Fruit fly (Drosophila melanogaster) whole organism, embryonic: ENCODE measurements around the gene Cyp1.

Source experiments
- B-H2 ChIP-seq: fragments of 200-800 bp; sonication (Bioruptor generic); optimal IDR thresholded peaks from 2 replicates; lab custom pipeline; 2018; ENCODE audit warnings: missing biosample characterization, mild to moderate bottlenecking, missing genetic modification characterization
- BEAF-32 ChIP-seq: fragments of 200-800 bp; sonication (Bioruptor generic); optimal IDR thresholded peaks from 3 replicates; lab custom pipeline; 2017; ENCODE audit warnings: missing biosample characterization, missing genetic modification characterization, mild to moderate bottlenecking, moderate library complexity, missing genetic modification reagents
- CG10267 ChIP-seq: fragments of 200-800 bp; sonication (Bioruptor generic); optimal IDR thresholded peaks from 2 replicates; lab custom pipeline; 2018; ENCODE audit warnings: missing biosample characterization, mild to moderate bottlenecking, missing genetic modification characterization, moderate library complexity
- CG10979 ChIP-seq: fragments of 200-800 bp; sonication (Bioruptor generic); optimal IDR thresholded peaks from 2 replicates; lab custom pipeline; 2018; ENCODE audit warnings: missing biosample characterization, mild to moderate bottlenecking, missing genetic modification characterization, moderate library complexity
- CG12219 ChIP-seq: fragments of 200-800 bp; sonication (Bioruptor generic); optimal IDR thresholded peaks from 3 replicates; lab custom pipeline; 2018; ENCODE audit warnings: missing biosample characterization, mild to moderate bottlenecking, missing genetic modification characterization
- CG12769 ChIP-seq: fragments of 200-800 bp; sonication (Bioruptor generic); optimal IDR thresholded peaks from 2 replicates; lab custom pipeline; 2019; ENCODE audit warnings: missing biosample characterization, mild to moderate bottlenecking, missing genetic modification characterization, moderate library complexity
- CG13624 ChIP-seq: fragments of 200-800 bp; sonication (Bioruptor generic); optimal IDR thresholded peaks from 2 replicates; lab custom pipeline; 2016; ENCODE audit warnings: missing biosample characterization, missing genetic modification characterization
- CG14710 ChIP-seq: fragments of 200-800 bp; sonication (Bioruptor generic); optimal IDR thresholded peaks from 3 replicates; lab custom pipeline; 2019; ENCODE audit warnings: missing biosample characterization, mild to moderate bottlenecking, missing genetic modification characterization, moderate library complexity
- CG1603 ChIP-seq: fragments of 200-800 bp; sonication (Bioruptor generic); optimal IDR thresholded peaks from 2 replicates; lab custom pipeline; 2019; ENCODE audit warnings: missing biosample characterization, mild to moderate bottlenecking, missing genetic modification characterization, moderate library complexity
- CG1647 ChIP-seq: fragments of 200-800 bp; sonication (Bioruptor generic); optimal IDR thresholded peaks from 3 replicates; lab custom pipeline; 2016; ENCODE audit warnings: missing biosample characterization, missing genetic modification characterization
- CG16815 ChIP-seq: fragments of 200-800 bp; sonication (Bioruptor generic); optimal IDR thresholded peaks from 3 replicates; lab custom pipeline; 2017; ENCODE audit warnings: missing biosample characterization, mild to moderate bottlenecking, missing genetic modification characterization
- CG17186 ChIP-seq: fragments of 200-800 bp; sonication (Bioruptor generic); optimal IDR thresholded peaks from 3 replicates; lab custom pipeline; 2017; ENCODE audit warnings: missing biosample characterization, missing genetic modification reagents, missing genetic modification characterization
- CG18262 ChIP-seq: fragments of 200-800 bp; optimal IDR thresholded peaks from 3 replicates; lab custom pipeline; 2019; ENCODE audit warnings: missing biosample characterization, mild to moderate bottlenecking, missing genetic modification characterization, moderate library complexity
- CG33213 ChIP-seq: fragments of 200-800 bp; sonication (Bioruptor generic); optimal IDR thresholded peaks from 3 replicates; lab custom pipeline; 2016; ENCODE audit warnings: missing biosample characterization, missing genetic modification characterization
- CG34224 ChIP-seq: fragments of 200-800 bp; sonication (Bioruptor generic); IDR thresholded peaks from 3 replicates; pipeline ENCODE4 v1.3.6; 2022; ENCODE audit warnings: missing biosample characterization, missing genetic modification characterization; ENCODE audit not compliant: partially characterized antibody
- CG3995 ChIP-seq: fragments of 200-800 bp; sonication (Bioruptor generic); optimal IDR thresholded peaks from 3 replicates; lab custom pipeline; 2016; ENCODE audit warnings: missing biosample characterization, missing genetic modification characterization
- CG6791 ChIP-seq: fragments of 200-800 bp; sonication (Bioruptor generic); IDR thresholded peaks from 3 replicates; pipeline ENCODE4 v1.3.6; 2022; ENCODE audit warnings: missing biosample characterization, missing genetic modification characterization; ENCODE audit not compliant: partially characterized antibody
- CG7556 ChIP-seq: fragments of 200-800 bp; sonication (Bioruptor generic); optimal IDR thresholded peaks from 2 replicates; lab custom pipeline; 2017; ENCODE audit warnings: missing biosample characterization, mild to moderate bottlenecking, missing genetic modification characterization
- CG7745 ChIP-seq: fragments of 200-800 bp; sonication (Bioruptor generic); optimal IDR thresholded peaks from 2 replicates; lab custom pipeline; 2018; ENCODE audit warnings: missing biosample characterization, mild to moderate bottlenecking, missing genetic modification characterization, moderate library complexity
- CG8924 ChIP-seq: fragments of 200-800 bp; optimal IDR thresholded peaks from 3 replicates; lab custom pipeline; 2019; ENCODE audit warnings: missing biosample characterization, mild to moderate bottlenecking, missing genetic modification characterization, moderate library complexity
- HLH54F ChIP-seq: fragments of 200-800 bp; sonication (Bioruptor generic); optimal IDR thresholded peaks from 3 replicates; lab custom pipeline; 2016; ENCODE audit warnings: missing biosample characterization, missing genetic modification characterization
- HmgZ ChIP-seq: fragments of 200-800 bp; sonication (Bioruptor generic); optimal IDR thresholded peaks from 2 replicates; lab custom pipeline; 2018; ENCODE audit warnings: missing biosample characterization, mild to moderate bottlenecking, missing genetic modification characterization
- Lpt ChIP-seq: fragments of >200 bp; optimal IDR thresholded peaks from 2 replicates; lab custom pipeline; 2018; ENCODE audit warnings: missing biosample characterization, missing genetic modification characterization
- NFAT ChIP-seq: fragments of 200-800 bp; sonication (Bioruptor generic); IDR thresholded peaks from 2 replicates; pipeline ENCODE4 v1.3.6; 2022; ENCODE audit warnings: missing biosample characterization, missing genetic modification characterization
- Neu2 ChIP-seq: fragments of 200-800 bp; sonication (Bioruptor generic); optimal IDR thresholded peaks from 3 replicates; lab custom pipeline; 2016; ENCODE audit warnings: missing biosample characterization, missing genetic modification characterization, borderline replicate concordance
- Ravus ChIP-seq: fragments of 200-800 bp; sonication (Bioruptor generic); IDR thresholded peaks from 2 replicates; pipeline ENCODE4 v1.3.6; 2022; ENCODE audit warnings: missing biosample characterization, missing genetic modification characterization
- Rfx ChIP-seq: fragments of 200-800 bp; sonication (Bioruptor generic); IDR thresholded peaks from 2 replicates; pipeline ENCODE4 v1.3.6; 2022; ENCODE audit warnings: missing biosample characterization, missing genetic modification characterization
- Sin3A ChIP-seq: fragments of >200 bp; optimal IDR thresholded peaks from 2 replicates; lab custom pipeline; 2018
- TFAM ChIP-seq: fragments of 200-800 bp; sonication (Bioruptor generic); optimal IDR thresholded peaks from 2 replicates; lab custom pipeline; 2017; ENCODE audit warnings: missing biosample characterization, missing genetic modification characterization, inconsistent platforms
- YL-1 ChIP-seq: fragments of 200-800 bp; sonication (Bioruptor generic); optimal IDR thresholded peaks from 3 replicates; lab custom pipeline; 2017; ENCODE audit warnings: missing biosample characterization, mild to moderate bottlenecking, missing genetic modification characterization
- aop ChIP-seq: fragments of 200-800 bp; sonication (Bioruptor generic); IDR thresholded peaks from 2 replicates; pipeline ENCODE4 v1.3.6; 2022; ENCODE audit warnings: missing biosample characterization, missing genetic modification characterization
- ara ChIP-seq: fragments of 200-800 bp; sonication (Bioruptor generic); IDR thresholded peaks from 2 replicates; pipeline ENCODE4 v1.3.6; 2022; ENCODE audit warnings: missing biosample characterization, missing genetic modification characterization
- ase ChIP-seq: fragments of 200-800 bp; sonication (Bioruptor generic); IDR thresholded peaks from 3 replicates; pipeline ENCODE4 v1.3.6; 2022; ENCODE audit warnings: missing biosample characterization, missing genetic modification characterization
- bowl ChIP-seq: fragments of 200-800 bp; sonication (Bioruptor generic); IDR thresholded peaks from 2 replicates; pipeline ENCODE4 v1.3.6; 2022; ENCODE audit warnings: missing biosample characterization, missing genetic modification characterization
- cg ChIP-seq: fragments of 200-800 bp; sonication (Bioruptor generic); optimal IDR thresholded peaks from 3 replicates; lab custom pipeline; 2019; ENCODE audit warnings: missing biosample characterization, mild to moderate bottlenecking, missing genetic modification characterization, moderate library complexity
- chif ChIP-seq, 2 experiments: fragments of 200-800 bp; sonication (Bioruptor generic); optimal IDR thresholded peaks; 3 replicates each; lab custom pipeline; 2016; ENCODE audit warnings: missing biosample characterization in 2 of 2, missing genetic modification characterization in 2 of 2
- dmrt11E ChIP-seq: fragments of 200-800 bp; sonication (Bioruptor generic); optimal IDR thresholded peaks from 3 replicates; lab custom pipeline; 2018; ENCODE audit warnings: missing biosample characterization, mild to moderate bottlenecking, missing genetic modification characterization, moderate library complexity
- fd3F ChIP-seq: fragments of 200-800 bp; sonication (Bioruptor generic); optimal IDR thresholded peaks from 2 replicates; lab custom pipeline; 2018; ENCODE audit warnings: missing biosample characterization, mild to moderate bottlenecking, missing genetic modification characterization, moderate library complexity
- insv ChIP-seq, 2 experiments: fragments of 200-800 bp; sonication (Bioruptor generic); optimal IDR thresholded peaks; 3 replicates each; lab custom pipeline; 2016 to 2018; ENCODE audit warnings: missing biosample characterization in 2 of 2, missing genetic modification characterization in 2 of 2
- kay ChIP-seq: fragments of 200-800 bp; sonication (Bioruptor generic); optimal IDR thresholded peaks from 2 replicates; lab custom pipeline; 2016; ENCODE audit warnings: missing biosample characterization, missing genetic modification characterization
- mld ChIP-seq: fragments of 200-800 bp; sonication (Bioruptor generic); IDR thresholded peaks from 3 replicates; pipeline ENCODE4 v1.3.6; 2022; ENCODE audit warnings: missing biosample characterization, missing genetic modification characterization; ENCODE audit not compliant: partially characterized antibody
- nerfin-2 ChIP-seq: fragments of 200-800 bp; sonication (Bioruptor generic); IDR thresholded peaks from 2 replicates; pipeline ENCODE4 v1.3.6; 2022; ENCODE audit warnings: missing biosample characterization, missing genetic modification characterization; ENCODE audit not compliant: partially characterized antibody
- pnt ChIP-seq: fragments of 200-800 bp; sonication (Bioruptor generic); optimal IDR thresholded peaks from 3 replicates; lab custom pipeline; 2016; ENCODE audit warnings: missing biosample characterization, missing genetic modification characterization
- row ChIP-seq: fragments of 200-800 bp; sonication (Bioruptor generic); IDR thresholded peaks from 3 replicates; pipeline ENCODE4 v1.3.6; 2022; ENCODE audit warnings: missing biosample characterization, missing genetic modification characterization
- sens ChIP-seq: fragments of 200-800 bp; sonication (Bioruptor generic); peaks from one replicate; lab custom pipeline; 2016; ENCODE audit warnings: missing biosample characterization, missing genetic modification characterization
- shn ChIP-seq: fragments of 200-800 bp; sonication (Bioruptor generic); optimal IDR thresholded peaks from 3 replicates; lab custom pipeline; 2016; ENCODE audit warnings: missing biosample characterization, missing genetic modification characterization
- sna ChIP-seq: fragments of 200-800 bp; sonication (Bioruptor generic); IDR thresholded peaks from 2 replicates; pipeline ENCODE4 v1.3.6; 2022; ENCODE audit warnings: missing biosample characterization, missing genetic modification characterization; ENCODE audit not compliant: partially characterized antibody
- tin ChIP-seq: fragments of 200-800 bp; sonication (Bioruptor generic); optimal IDR thresholded peaks from 3 replicates; lab custom pipeline; 2016; ENCODE audit warnings: missing biosample characterization, missing genetic modification characterization
- tna ChIP-seq: fragments of 200-800 bp; sonication (Bioruptor generic); IDR thresholded peaks from 2 replicates; pipeline ENCODE4 v1.3.6; 2022; ENCODE audit warnings: missing biosample characterization, missing genetic modification characterization; ENCODE audit not compliant: partially characterized antibody
- unc-4 ChIP-seq: fragments of 200-800 bp; sonication (Bioruptor generic); IDR thresholded peaks from 2 replicates; pipeline ENCODE4 v1.3.6; 2022; ENCODE audit warnings: missing biosample characterization, missing genetic modification characterization; ENCODE audit not compliant: partially characterized antibody
- zen ChIP-seq: fragments of 200-800 bp; sonication (Bioruptor generic); optimal IDR thresholded peaks from 3 replicates; lab custom pipeline; 2018; ENCODE audit warnings: missing biosample characterization, mild to moderate bottlenecking, missing genetic modification characterization, moderate library complexity

The Cyp1 gene

dm6 chrX:16323063-16323462, 2.9 kb upstream of the Cyp1 start, which contains the start of the genes CG9917 and CG32579 (continued):
- TF ChIP-seq kay (GFP tag; lab: Kevin White, UChicago), result no peak
- peak; percentile 5 for TF ChIP-seq CG14710
- TF ChIP-seq row, result peak; percentile 47; the same call in 1 of the 3 replicates
- peak; percentile 45 for TF ChIP-seq CG12769 (tag; lab: Kevin White, UChicago)
- TF ChIP-seq ara (GFP tag; lab: Robert Waterston, UW), result no peak
- TF ChIP-seq CG6791 (GFP tag; lab: Robert Waterston, UW), result peak; percentile 86
- TF ChIP-seq sens (GFP tag; lab: Kevin White, UChicago), result peak; percentile 72
- TF ChIP-seq CG7745 (tag; lab: Kevin White, UChicago), result peak; percentile 100
- TF ChIP-seq mld (GFP tag; lab: Robert Waterston, UW), result peak; percentile 71; the same call in 2 of the 3 replicates
- TF ChIP-seq dmrt11E, result no peak
- no peak for TF ChIP-seq ase (GFP tag; lab: Robert Waterston, UW)
- TF ChIP-seq YL-1 (GFP tag; lab: Kevin White, UChicago), result peak; percentile 19
- TF ChIP-seq CG10979, result no peak
- TF ChIP-seq tna (GFP tag; lab: Robert Waterston, UW), result peak; percentile 60; the same call in 1 of the 2 replicates
- no peak for TF ChIP-seq chif (GFP tag; optimal IDR thresholded peaks at IDR 0.05; lab: Kevin White, UChicago)
- peak; percentile 7 for TF ChIP-seq B-H2 (GFP tag; lab: Kevin White, UChicago)
- TF ChIP-seq HmgZ (tag; lab: Kevin White, UChicago), result peak; percentile 67
- TF ChIP-seq Lpt, result no peak
- TF ChIP-seq CG8924, result no peak
- TF ChIP-seq Rfx (GFP tag; lab: Robert Waterston, UW), result peak; percentile 38; the same call in 1 of the 2 replicates
- TF ChIP-seq CG13624 (GFP tag; lab: Kevin White, UChicago), result no peak
- TF ChIP-seq tin (GFP tag; lab: Kevin White, UChicago), result no peak
- TF ChIP-seq CG18262 (tag; lab: Kevin White, UChicago), result no peak
- TF ChIP-seq aop, result no peak
- peak; percentile 32 for TF ChIP-seq Sin3A (lab: Kevin White, UChicago)
- peak; percentile 81 for TF ChIP-seq CG34224 (GFP tag; lab: Robert Waterston, UW)
- no peak for TF ChIP-seq TFAM (GFP tag; lab: Kevin White, UChicago)
- no peak for TF ChIP-seq pnt
- TF ChIP-seq CG10267 (tag; lab: Kevin White, UChicago), result peak; percentile 12
- peak; percentile 76 for TF ChIP-seq BEAF-32 (GFP tag; lab: Kevin White, UChicago)
- TF ChIP-seq shn, result no peak
- peak; percentile 86 to 97 for TF ChIP-seq insv (GFP tag; optimal IDR thresholded peaks at IDR 0.05; lab: Kevin White, UChicago)
- TF ChIP-seq CG17186 (GFP tag; lab: Kevin White, UChicago), result peak; percentile 20
- peak; percentile 63 for TF ChIP-seq sna (GFP tag; lab: Robert Waterston, UW)
- no peak for TF ChIP-seq cg (GFP tag; lab: Kevin White, UChicago)
- no peak for TF ChIP-seq Ravus (GFP tag; lab: Robert Waterston, UW)
- TF ChIP-seq CG1603, result peak; percentile 25
- TF ChIP-seq fd3F, result no peak
- TF ChIP-seq zen, result peak; percentile 23
- TF ChIP-seq CG3995 (GFP tag; lab: Kevin White, UChicago), result peak; percentile 80
- TF ChIP-seq Neu2, result peak; percentile 69
- TF ChIP-seq NFAT (GFP tag; lab: Robert Waterston, UW), result peak; percentile 34; the same call in 1 of the 2 replicates
- TF ChIP-seq CG7556, result no peak
- peak; percentile 78 for TF ChIP-seq nerfin-2 (GFP tag; lab: Robert Waterston, UW)
- peak; percentile 78 for TF ChIP-seq unc-4 (GFP tag; lab: Robert Waterston, UW)
- no peak for TF ChIP-seq CG16815
- peak; percentile 18 for TF ChIP-seq CG33213 (GFP tag; lab: Kevin White, UChicago)
- no peak for TF ChIP-seq HLH54F (GFP tag; lab: Kevin White, UChicago)
- no peak for TF ChIP-seq CG12219
- TF ChIP-seq bowl (GFP tag; lab: Robert Waterston, UW), result no peak
- no peak for TF ChIP-seq CG1647
